Worm (Caenorhabditis elegans) whole organism, mixed stage, embryonic: ENCODE measurements around the gene gpb-1.
"Not testable (repeated sequence)": the region's sequence is repeated elsewhere in the genome, so short reads cannot be mapped to it uniquely, and the experiment has no call there.

Experiments used
- M03D4.4 ChIP-seq: sonication (generic microtip); optimal IDR thresholded peaks from 2 replicates; lab custom pipeline; 2017; ENCODE audit warnings: mild to moderate bottlenecking, missing genetic modification characterization, missing compliant biosample characterization
- bed-3 ChIP-seq: fragments of 200-800 bp; sonication (Bioruptor generic); optimal IDR thresholded peaks from 3 replicates; lab custom pipeline; 2018; ENCODE audit warnings: mild to moderate bottlenecking, missing genetic modification characterization, moderate library complexity, missing compliant biosample characterization
- blmp-1 ChIP-seq: fragments of 150-350 bp; optimal IDR thresholded peaks from 2 replicates; lab custom pipeline; 2014; ENCODE audit warnings: missing biosample characterization, missing genetic modification characterization
- ceh-39 ChIP-seq: fragments of 150-350 bp; optimal IDR thresholded peaks from 2 replicates; lab custom pipeline; 2014; ENCODE audit warnings: missing biosample characterization, missing genetic modification characterization
- ceh-83 ChIP-seq: fragments of 200-800 bp; sonication (Bioruptor generic); optimal IDR thresholded peaks from 2 replicates; lab custom pipeline; 2018; ENCODE audit warnings: mild to moderate bottlenecking, missing genetic modification characterization, missing compliant biosample characterization
- ces-1 ChIP-seq: fragments of 150-350 bp; optimal IDR thresholded peaks from 2 replicates; lab custom pipeline; 2014; ENCODE audit warnings: missing biosample characterization, missing genetic modification reagents, missing genetic modification characterization
- cnd-1 ChIP-seq: fragments of 200-800 bp; sonication (Bioruptor generic); optimal IDR thresholded peaks from 2 replicates; lab custom pipeline; 2018; ENCODE audit warnings: mild to moderate bottlenecking, missing genetic modification characterization, missing compliant biosample characterization
- drap-1 ChIP-seq: fragments of 200-800 bp; sonication (Bioruptor generic); optimal IDR thresholded peaks from 3 replicates; lab custom pipeline; 2018; ENCODE audit warnings: mild to moderate bottlenecking, missing genetic modification characterization, missing compliant biosample characterization
- elt-1 ChIP-seq: sonication (generic microtip); optimal IDR thresholded peaks from 2 replicates; lab custom pipeline; 2017; ENCODE audit warnings: missing genetic modification characterization, mild to moderate bottlenecking, missing compliant biosample characterization, antibody characterized with exemption, moderate library complexity, borderline replicate concordance; ENCODE audit not compliant: insufficient read depth
- flh-1 ChIP-seq: fragments of 200-800 bp; sonication (Bioruptor generic); optimal IDR thresholded peaks from 2 replicates; lab custom pipeline; 2018; ENCODE audit warnings: mild to moderate bottlenecking, missing genetic modification characterization, moderate library complexity, missing compliant biosample characterization
- ham-2 ChIP-seq: fragments of 200-800 bp; sonication (Bioruptor generic); optimal IDR thresholded peaks from 2 replicates; lab custom pipeline; 2018; ENCODE audit warnings: mild to moderate bottlenecking, missing genetic modification characterization, missing compliant biosample characterization
- hlh-1 ChIP-seq: fragments of 150-350 bp; optimal IDR thresholded peaks from 2 replicates; lab custom pipeline; 2014; ENCODE audit warnings: missing biosample characterization, missing genetic modification reagents, missing genetic modification characterization
- lin-13 ChIP-seq: fragments of 150-350 bp; optimal IDR thresholded peaks from 2 replicates; lab custom pipeline; 2014; ENCODE audit warnings: missing biosample characterization, missing genetic modification characterization
- lsy-2 ChIP-seq: fragments of 150-350 bp; optimal IDR thresholded peaks from 2 replicates; lab custom pipeline; 2014; ENCODE audit warnings: missing biosample characterization, missing genetic modification characterization
- mab-5 ChIP-seq: fragments of 150-350 bp; optimal IDR thresholded peaks from 2 replicates; lab custom pipeline; 2014; ENCODE audit warnings: missing biosample characterization, missing genetic modification characterization
- mep-1 ChIP-seq: fragments of 150-350 bp; optimal IDR thresholded peaks from 2 replicates; lab custom pipeline; 2017; ENCODE audit warnings: missing biosample characterization, missing genetic modification reagents, missing genetic modification characterization, inconsistent platforms
- pha-4 ChIP-seq: fragments of 150-350 bp; optimal IDR thresholded peaks from 2 replicates; lab custom pipeline; 2018; ENCODE audit warnings: missing biosample characterization, missing genetic modification reagents, missing genetic modification characterization
- sem-2 ChIP-seq: fragments of 200-800 bp; sonication (Bioruptor generic); optimal IDR thresholded peaks from 2 replicates; lab custom pipeline; 2018; ENCODE audit warnings: mild to moderate bottlenecking, missing genetic modification characterization, missing compliant biosample characterization
- sptf-1 ChIP-seq: sonication (generic microtip); optimal IDR thresholded peaks from 2 replicates; lab custom pipeline; 2017; ENCODE audit warnings: mild to moderate bottlenecking, missing genetic modification characterization, moderate library complexity, missing compliant biosample characterization
- tbx-8 ChIP-seq: fragments of 200-800 bp; sonication (Bioruptor generic); optimal IDR thresholded peaks from 2 replicates; lab custom pipeline; 2018; ENCODE audit warnings: mild to moderate bottlenecking, missing genetic modification characterization, moderate library complexity, missing compliant biosample characterization
- unc-120 ChIP-seq: sonication (generic microtip); optimal IDR thresholded peaks from 2 replicates; lab custom pipeline; 2017; ENCODE audit warnings: missing genetic modification characterization, missing compliant biosample characterization; ENCODE audit not compliant: poor library complexity, severe bottlenecking
- unc-39 ChIP-seq: fragments of 150-350 bp; optimal IDR thresholded peaks from 2 replicates; lab custom pipeline; 2014; ENCODE audit warnings: missing biosample characterization, missing genetic modification characterization
- unc-62 ChIP-seq: fragments of 150-350 bp; optimal IDR thresholded peaks from 2 replicates; lab custom pipeline; 2014; ENCODE audit warnings: missing biosample characterization, missing genetic modification reagents, missing genetic modification characterization
- zip-8 ChIP-seq: fragments of 150-350 bp; optimal IDR thresholded peaks from 2 replicates; lab custom pipeline; 2014; ENCODE audit warnings: missing biosample characterization, missing genetic modification characterization

Gene gpb-1

DNA sequence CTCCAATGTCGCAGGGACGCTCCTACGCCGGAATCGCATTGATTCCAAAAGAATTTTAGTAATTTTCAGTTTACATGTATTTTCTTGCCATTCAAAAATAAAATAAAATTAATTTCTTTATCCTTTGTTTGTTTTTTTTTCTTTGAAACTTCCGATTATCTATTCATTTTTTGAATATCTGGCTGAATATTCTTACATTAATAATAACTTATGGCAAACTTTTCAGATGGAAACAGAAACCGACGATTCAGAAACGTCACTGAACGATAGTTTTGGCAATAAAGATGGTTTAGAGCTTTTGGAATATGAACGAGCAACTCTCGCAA, 52.5 kb downstream of the gpb-1 start, which contains the start of gene xpf-1:
Gene xpf-1 (plus strand): TSS at position 227 of the 326 bp plus-strand sequence.
- TF ChIP-seq unc-120 (tag; lab: Kevin White, UChicago) (no peak), mab-5 (tag; lab: Kevin White, UChicago) (no peak), tbx-8 (no peak), ceh-83 (GFP tag; lab: Kevin White, UChicago) (no peak), cnd-1 (tag; lab: Kevin White, UChicago) (no peak), sem-2 (GFP tag; lab: Kevin White, UChicago) (no peak), ces-1 (no peak), elt-1 (tag; lab: Kevin White, UChicago) (no peak), pha-4 (no peak), bed-3 (GFP tag; lab: Kevin White, UChicago) (no peak), flh-1 (GFP tag; lab: Kevin White, UChicago) (no peak), M03D4.4 (tag; lab: Kevin White, UChicago) (no peak), zip-8 (no peak), drap-1 (GFP tag; lab: Kevin White, UChicago) (no peak), unc-62 (GFP tag; lab: Kevin White, UChicago) (no peak)

- TF ChIP-seq pha-4; blmp-1 (tag; lab: Kevin White, UChicago); ceh-39: not testable (repeated sequence)
- TF ChIP-seq, all 35 proteins: peak for 0; not testable (repeated sequence) for 35
Measured at ce11 chrII:11695161-11695944, 53.1 kb downstream of the gpb-1 start, which contains the start of gene tars-1. Gene tars-1, minus strand, starts transcription at chrII:11695657.

- TF ChIP-seq lsy-2 (tag; lab: Kevin White, UChicago) (peak; percentile 18), unc-39 (tag; lab: Kevin White, UChicago) (no peak), bed-3 (GFP tag; lab: Kevin White, UChicago) (no peak), flh-1 (GFP tag; lab: Kevin White, UChicago) (no peak), lin-13 (tag; lab: Kevin White, UChicago) (peak; percentile 50), sptf-1 (peak; percentile 63), unc-120 (tag; lab: Kevin White, UChicago) (peak; percentile 1), mep-1 (peak; percentile 75), pha-4 (peak; percentile 9), M03D4.4 (tag; lab: Kevin White, UChicago) (peak; percentile 15), hlh-1 (no peak), ham-2 (GFP tag; lab: Kevin White, UChicago) (peak; percentile 17)
Measured at ce11 chrII:11694432-11694831, 54.0 kb downstream of the gpb-1 start.
